Fruit fly (Drosophila melanogaster) whole organism, embryonic: ENCODE data around the gene Hgsnat.

ENCODE experiments used
- CG18599 ChIP-seq: fragments of 200-800 bp; sonication (Bioruptor generic); optimal IDR thresholded peaks from 3 replicates; lab custom pipeline; 2017; ENCODE audit warnings: missing biosample characterization, missing genetic modification characterization, mild to moderate bottlenecking, moderate library complexity, missing genetic modification reagents
- eve ChIP-seq, 2 experiments: fragments of >200 bp; optimal IDR thresholded peaks; 2 replicates each; lab custom pipeline; 2017; ENCODE audit warnings: missing biosample characterization in 2 of 2, missing genetic modification characterization in 2 of 2
- ken ChIP-seq: fragments of 200-800 bp; sonication (Bioruptor generic); IDR thresholded peaks from 3 replicates; pipeline ENCODE4 v1.3.6; 2022; ENCODE audit warnings: missing biosample characterization, missing genetic modification characterization
- ttk ChIP-seq: fragments of 200-800 bp; sonication (Bioruptor generic); IDR thresholded peaks from 2 replicates; pipeline ENCODE4 v2.1.2; 2022; ENCODE audit warnings: missing biosample characterization, missing genetic modification characterization

dm6 chrX:4938072-4938336, 19.5 kb downstream of the Hgsnat start, which contains the start of gene CG44774:
- TF ChIP-seq ttk (GFP tag; lab: Robert Waterston, UW) (no peak), CG18599 (GFP tag; lab: Kevin White, UChicago) (no peak), ken (GFP tag; lab: Robert Waterston, UW) (no peak), eve (GFP tag; optimal IDR thresholded peaks at IDR 0.05; lab: Kevin White, UChicago) (no peak)
